Worm (Caenorhabditis elegans): ENCODE results near the gene C29E4.11.

The C29E4.11 gene

DNA sequence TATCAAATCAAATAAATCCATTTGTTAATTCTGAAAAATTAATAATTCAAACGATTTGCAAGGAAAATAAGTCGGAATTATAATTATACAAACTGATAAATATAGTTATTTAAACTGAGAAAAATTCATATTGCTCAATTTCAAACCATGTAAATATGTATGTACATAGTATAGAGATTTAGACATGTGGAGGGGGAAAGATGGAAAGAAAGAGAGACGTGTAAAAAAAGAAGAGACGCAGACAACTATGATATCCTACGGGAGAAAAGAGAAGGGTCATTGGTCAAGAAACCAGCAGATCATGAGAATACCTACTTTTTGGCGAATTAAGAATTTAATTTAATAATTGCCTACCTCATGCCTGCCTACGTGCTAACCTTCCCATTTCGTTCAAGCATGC, at the start of gene C29E4.11:
Gene C29E4.11 (minus strand): TSS at position 30 of the 400 bp plus-strand sequence.
- TF ChIP-seq nhr-84 (tag; optimal IDR thresholded peaks at IDR 0.05) (no peak), hpl-2 (GFP tag; optimal IDR thresholded peaks at IDR 0.05) (no peak), C16A3.4 (tag; optimal IDR thresholded peaks at IDR 0.05) (no peak), ztf-11 (tag; optimal IDR thresholded peaks at IDR 0.05) (no peak), isw-1 (GFP tag; IDR thresholded peaks at IDR 0.05) (no peak), rnt-1 (tag; optimal IDR thresholded peaks at IDR 0.05) (no peak), fkh-8 (tag; optimal IDR thresholded peaks at IDR 0.05) (no peak), lin-35 (GFP tag; optimal IDR thresholded peaks at IDR 0.05) (peak in 1 of 2 experiments; percentile 13), nhr-71 (tag; optimal IDR thresholded peaks at IDR 0.05) (peak; percentile 31), vab-15 (tag; optimal IDR thresholded peaks at IDR 0.05) (no peak), snu-23 (GFP tag; optimal IDR thresholded peaks at IDR 0.05) (peak; percentile 41), ceh-88 (GFP tag; IDR thresholded peaks at IDR 0.05) (no peak), swsn-7 (tag; optimal IDR thresholded peaks at IDR 0.05) (peak; percentile 11), lin-14 (GFP tag; optimal IDR thresholded peaks at IDR 0.05) (no peak), lin-15B (tag; optimal IDR thresholded peaks at IDR 0.05) (no peak), tlp-1 (tag; optimal IDR thresholded peaks at IDR 0.05) (no peak), dsc-1 (tag; optimal IDR thresholded peaks at IDR 0.05) (no peak), C34B4.2 (tag; optimal IDR thresholded peaks at IDR 0.05) (no peak), skn-1 (tag; optimal IDR thresholded peaks at IDR 0.05) (no peak), blmp-1 (tag; optimal IDR thresholded peaks at IDR 0.05) (peak; percentile 2), egl-27 (tag; optimal IDR thresholded peaks at IDR 0.05) (no peak), irx-1 (tag; optimal IDR thresholded peaks at IDR 0.05) (no peak), efl-1 (optimal IDR thresholded peaks at IDR 0.05) (peak; percentile 48 to 62), efl-1 (GFP tag; optimal IDR thresholded peaks at IDR 0.05 in 1 of 2) (peak in 1 of 2 experiments; percentile 83), mep-1 (tag; optimal IDR thresholded peaks at IDR 0.05) (peak; percentile 28), C04F5.9 (tag; optimal IDR thresholded peaks at IDR 0.05) (no peak), jun-1 (tag; optimal IDR thresholded peaks at IDR 0.05) (no peak), sptf-1 (tag; optimal IDR thresholded peaks at IDR 0.05) (no peak), efl-3 (GFP tag; optimal IDR thresholded peaks at IDR 0.05) (no peak), lsy-2 (tag; optimal IDR thresholded peaks at IDR 0.05) (peak; percentile 0 to 34), nhr-11 (tag; optimal IDR thresholded peaks at IDR 0.05) (no peak), ets-5 (GFP tag; IDR thresholded peaks at IDR 0.05) (no peak), dpl-1 (GFP tag; optimal IDR thresholded peaks at IDR 0.05) (peak in 1 of 3 experiments; percentile 39), pag-3 (tag; optimal IDR thresholded peaks at IDR 0.05; ENCODE audit: borderline replicate concordance, insufficient read depth) (no peak), mab-9 (GFP tag; IDR thresholded peaks at IDR 0.05) (no peak)

DNA sequence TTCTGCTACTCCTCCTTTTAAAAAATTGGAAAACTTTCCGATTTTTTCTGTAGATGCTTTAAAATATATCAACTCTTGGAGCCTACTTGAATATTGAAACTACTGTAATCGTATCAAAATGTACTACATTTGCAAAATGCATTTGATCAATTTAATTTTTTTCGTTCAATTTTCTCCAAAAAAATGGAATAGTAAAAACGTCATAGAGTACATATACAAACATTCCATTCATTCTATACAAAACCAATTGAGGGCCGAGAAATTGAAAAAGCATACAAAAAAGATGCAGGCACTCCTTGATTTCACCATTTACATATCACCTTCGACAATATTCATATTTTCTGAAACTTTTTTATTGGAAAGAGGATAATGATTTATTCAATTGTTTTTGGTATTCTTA, 46.2 kb upstream of the C29E4.11 start, which contains the start of gene C06G4.6:
Gene C06G4.6 (plus strand): TSS at position 301 of the 400 bp plus-strand sequence.
- TF ChIP-seq swsn-7 (tag; optimal IDR thresholded peaks at IDR 0.05) (no peak), rnt-1 (tag; optimal IDR thresholded peaks at IDR 0.05) (no peak), unc-130 (tag; optimal IDR thresholded peaks at IDR 0.05) (no peak), fkh-8 (tag; optimal IDR thresholded peaks at IDR 0.05) (no peak)

DNA sequence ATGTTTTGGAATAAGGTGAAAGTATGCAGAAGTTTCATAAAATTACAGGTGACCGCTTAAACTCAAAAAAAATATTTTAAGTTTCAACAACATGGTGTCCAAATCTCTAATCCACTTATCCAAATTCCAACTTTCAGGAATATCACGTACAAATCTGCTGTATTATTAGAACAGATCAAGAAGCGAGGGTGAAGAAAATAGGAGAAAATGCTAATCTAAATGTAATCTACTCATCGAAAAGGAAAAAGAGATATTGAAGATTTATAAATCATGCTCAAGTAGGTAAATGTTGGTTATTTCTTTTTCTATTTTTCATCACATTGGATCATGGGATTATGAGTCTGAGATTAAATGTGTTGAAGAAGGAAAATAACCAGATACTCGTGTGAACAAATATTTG, 43.6 kb upstream of the C29E4.11 start:
- TF ChIP-seq tlp-1 (tag; optimal IDR thresholded peaks at IDR 0.05) = no peak
- TF ChIP-seq sptf-1 (tag; optimal IDR thresholded peaks at IDR 0.05) = no peak
- TF ChIP-seq dsc-1 (tag; optimal IDR thresholded peaks at IDR 0.05) = peak; percentile 97

DNA sequence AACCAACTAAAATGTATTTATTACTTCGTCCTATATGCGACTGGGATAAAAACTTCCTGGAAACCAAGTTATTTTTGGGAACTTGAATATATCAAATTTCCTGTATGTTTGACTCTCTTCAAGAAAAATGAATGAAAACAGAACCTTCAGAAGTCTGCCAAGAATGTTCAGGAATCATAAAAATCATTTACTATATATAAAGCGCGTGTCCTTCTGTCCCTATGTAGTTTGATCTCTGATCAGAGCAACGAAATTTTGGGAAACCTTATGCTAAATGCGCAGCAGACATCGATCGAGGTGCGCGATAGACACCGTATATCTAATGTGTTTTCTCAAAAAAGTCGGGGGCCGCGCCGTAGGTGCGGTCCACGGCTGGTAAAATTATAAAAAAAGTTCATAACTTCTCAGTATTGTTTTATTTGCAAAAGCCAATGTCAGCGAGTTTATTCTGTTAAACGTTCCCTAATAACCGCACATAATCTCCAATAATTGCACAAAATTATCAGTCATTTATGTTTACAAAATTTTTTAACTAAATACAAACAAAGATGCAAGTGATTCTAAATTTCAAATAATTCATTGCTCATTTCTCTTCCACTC, 39.6 kb upstream of the C29E4.11 start:
- no peak for TF ChIP-seq dpl-1 (GFP tag; optimal IDR thresholded peaks at IDR 0.05)
